4 worm cellular contexts compared by ENCODE assay signal in genomic region chrIII:2280569-2280968, ce11.
TF ChIP-seq lines count a peak whose summit lies in the region.

Gene Y54F10BM.22, plus strand, starts transcription at chrIII:2280899.

TF ChIP-seq in whole organism, L1 larva, 84 proteins besides CTCF, POLR2A, EP300 and RAD21 (continues in another document):
- TF ChIP-seq efl-1 (optimal IDR thresholded peaks at IDR 0.05; lab: Kevin White, UChicago), result no peak
- peak in 1 of 2 experiments; percentile 64 for TF ChIP-seq efl-1 (GFP tag; optimal IDR thresholded peaks at IDR 0.05 in 1 of 2; lab: Kevin White, UChicago)
- TF ChIP-seq lin-15B (tag; optimal IDR thresholded peaks at IDR 0.05; lab: Kevin White, UChicago), result no peak
- TF ChIP-seq unc-30 (tag; optimal IDR thresholded peaks at IDR 0.05; lab: Kevin White, UChicago), result no peak
- TF ChIP-seq tbx-2 (tag; optimal IDR thresholded peaks at IDR 0.05; lab: Kevin White, UChicago), result no peak
- no peak for TF ChIP-seq dpl-1 (GFP tag; optimal IDR thresholded peaks at IDR 0.05; lab: Kevin White, UChicago)
- no peak for TF ChIP-seq dsc-1 (tag; optimal IDR thresholded peaks at IDR 0.05; lab: Kevin White, UChicago)
- peak; percentile 0 for TF ChIP-seq snu-23 (GFP tag; optimal IDR thresholded peaks at IDR 0.05; lab: Kevin White, UChicago)
- TF ChIP-seq aha-1 (tag; optimal IDR thresholded peaks at IDR 0.05; lab: Kevin White, UChicago), result no peak
- no peak for TF ChIP-seq jun-1 (tag; optimal IDR thresholded peaks at IDR 0.05; lab: Kevin White, UChicago)
- peak; percentile 30 for TF ChIP-seq nhr-20 (tag; optimal IDR thresholded peaks at IDR 0.05; lab: Kevin White, UChicago)
- TF ChIP-seq lin-35 (GFP tag; optimal IDR thresholded peaks at IDR 0.05; lab: Kevin White, UChicago), result peak in 1 of 2 experiments; percentile 10
- TF ChIP-seq fkh-8 (tag; optimal IDR thresholded peaks at IDR 0.05; lab: Kevin White, UChicago), result no peak
- TF ChIP-seq aly-2 (tag; optimal IDR thresholded peaks at IDR 0.05; lab: Kevin White, UChicago), result no peak
- no peak for TF ChIP-seq ets-5 (GFP tag; IDR thresholded peaks at IDR 0.05; lab: Robert Waterston, UW)
- TF ChIP-seq hpl-2 (GFP tag; optimal IDR thresholded peaks at IDR 0.05; lab: Kevin White, UChicago), result no peak
- no peak for TF ChIP-seq F16B12.6 (tag; optimal IDR thresholded peaks at IDR 0.05; lab: Kevin White, UChicago)
- TF ChIP-seq elt-3 (tag; optimal IDR thresholded peaks at IDR 0.05; lab: Kevin White, UChicago), result peak in 2 of 6 experiments; percentile 41 to 83
- TF ChIP-seq nhr-85 (tag; lab: Kevin White, UChicago), result peak; percentile 82
- TF ChIP-seq lsy-2 (tag; optimal IDR thresholded peaks at IDR 0.05; lab: Kevin White, UChicago), result no peak
- TF ChIP-seq lin-39 (tag; optimal IDR thresholded peaks at IDR 0.05; lab: Kevin White, UChicago), result no peak
- no peak for TF ChIP-seq ces-1 (GFP tag; optimal IDR thresholded peaks at IDR 0.05; lab: Kevin White, UChicago)
- peak; percentile 28 for TF ChIP-seq nhr-90 (tag; optimal IDR thresholded peaks at IDR 0.05; lab: Kevin White, UChicago; ENCODE audit: poor library complexity)
- no peak for TF ChIP-seq mep-1 (tag; optimal IDR thresholded peaks at IDR 0.05; lab: Kevin White, UChicago)

TF ChIP-seq in whole organism, L2 larva, 48 proteins besides CTCF, POLR2A, EP300 and RAD21:
- TF ChIP-seq elt-1 (tag; optimal IDR thresholded peaks at IDR 0.05; lab: Kevin White, UChicago) (no peak), dmd-4 (tag; optimal IDR thresholded peaks at IDR 0.05; lab: Kevin White, UChicago) (no peak), sma-3 (GFP tag; optimal IDR thresholded peaks at IDR 0.05; lab: Kevin White, UChicago) (peak; percentile 59), mab-5 (tag; optimal IDR thresholded peaks at IDR 0.05; lab: Kevin White, UChicago) (no peak), nhr-129 (tag; optimal IDR thresholded peaks at IDR 0.05; lab: Kevin White, UChicago) (no peak), ztf-4 (tag; optimal IDR thresholded peaks at IDR 0.05; lab: Kevin White, UChicago) (no peak), nhr-237 (tag; optimal IDR thresholded peaks at IDR 0.05; lab: Kevin White, UChicago) (no peak), mbf-1 (tag; optimal IDR thresholded peaks at IDR 0.05; lab: Kevin White, UChicago) (no peak), unc-55 (GFP tag; optimal IDR thresholded peaks at IDR 0.05; lab: Kevin White, UChicago) (no peak), nhr-6 (tag; optimal IDR thresholded peaks at IDR 0.05; lab: Kevin White, UChicago) (no peak), lsy-2 (tag; optimal IDR thresholded peaks at IDR 0.05; lab: Kevin White, UChicago) (no peak), unc-62 (GFP tag; optimal IDR thresholded peaks at IDR 0.05; lab: Kevin White, UChicago) (no peak), R02D3.7 (tag; optimal IDR thresholded peaks at IDR 0.05; lab: Kevin White, UChicago) (no peak), lin-11 (tag; optimal IDR thresholded peaks at IDR 0.05; lab: Kevin White, UChicago) (no peak), nhr-25 (tag; optimal IDR thresholded peaks at IDR 0.05; lab: Kevin White, UChicago) (peak; percentile 60), fos-1 (tag; optimal IDR thresholded peaks at IDR 0.05; lab: Kevin White, UChicago) (no peak), blmp-1 (tag; optimal IDR thresholded peaks at IDR 0.05; lab: Kevin White, UChicago; ENCODE audit: insufficient read depth) (no peak)

TF ChIP-seq in whole organism, L4 larva, 104 proteins besides CTCF, POLR2A, EP300 and RAD21:
- no peak for TF ChIP-seq madf-5 (GFP tag; IDR thresholded peaks at IDR 0.05; lab: Robert Waterston, UW)
- no peak for TF ChIP-seq daf-8 (GFP tag; IDR thresholded peaks at IDR 0.05; lab: Robert Waterston, UW)
- TF ChIP-seq lin-1 (GFP tag; IDR thresholded peaks at IDR 0.05; lab: Robert Waterston, UW), result no peak
- no peak for TF ChIP-seq cey-2 (tag; optimal IDR thresholded peaks at IDR 0.05; lab: Kevin White, UChicago; ENCODE audit: borderline replicate concordance, insufficient read depth)
- TF ChIP-seq zag-1 (tag; optimal IDR thresholded peaks at IDR 0.05; lab: Kevin White, UChicago), result no peak
- no peak for TF ChIP-seq vab-7 (GFP tag; IDR thresholded peaks at IDR 0.05; lab: Robert Waterston, UW)
- TF ChIP-seq nhr-77 (tag; optimal IDR thresholded peaks at IDR 0.05; lab: Kevin White, UChicago), result no peak
- TF ChIP-seq hlh-30 (tag; optimal IDR thresholded peaks at IDR 0.05; lab: Kevin White, UChicago; ENCODE audit: insufficient read depth), result peak; percentile 3

TF ChIP-seq in whole organism, mixed stage, embryonic, 35 proteins besides CTCF, POLR2A, EP300 and RAD21:
- TF ChIP-seq zip-8 (tag; optimal IDR thresholded peaks at IDR 0.05; lab: Kevin White, UChicago), result peak; percentile 8
- TF ChIP-seq blmp-1 (tag; optimal IDR thresholded peaks at IDR 0.05; lab: Kevin White, UChicago), result no peak
